Worm (Caenorhabditis elegans) whole organism, L4 larva: Measurements from ENCODE around the gene F34H10.3.
"Not testable (repeated sequence)": the region's sequence is repeated elsewhere in the genome, so short reads cannot be mapped to it uniquely, and the experiment has no call there.

Experiments used
- D1046.2 ChIP-seq: fragments of 200-800 bp; sonication (Bioruptor generic); IDR thresholded peaks from 2 replicates; pipeline ENCODE4 v1.3.6; 2022; ENCODE audit warnings: missing genetic modification characterization, missing compliant biosample characterization
- F26F4.8 ChIP-seq: fragments of 200-800 bp; sonication (Bioruptor generic); conservative IDR thresholded peaks from 2 replicates; pipeline ENCODE4 v1.3.6; 2022; ENCODE audit warnings: missing genetic modification characterization, missing compliant biosample characterization
- ZK337.2 ChIP-seq: fragments of 200-800 bp; sonication (Bioruptor generic); IDR thresholded peaks from 2 replicates; pipeline ENCODE4 v1.3.6; 2022; ENCODE audit warnings: missing genetic modification reagents, missing genetic modification characterization, missing compliant biosample characterization
- ZK546.5 ChIP-seq, 2 experiments: sonication (generic microtip); optimal IDR thresholded peaks; 2 replicates each; lab custom pipeline; 2017; ENCODE audit warnings: missing biosample characterization in 2 of 2, missing genetic modification characterization in 2 of 2
- attf-4 ChIP-seq: sonication (generic microtip); optimal IDR thresholded peaks from 3 replicates; lab custom pipeline; 2017; ENCODE audit warnings: missing biosample characterization, missing genetic modification characterization
- ceh-20 ChIP-seq: fragments of 200-800 bp; sonication (Bioruptor generic); IDR thresholded peaks from 2 replicates; pipeline ENCODE4 v1.3.6; 2022; ENCODE audit warnings: missing genetic modification reagents, missing genetic modification characterization, missing compliant biosample characterization
- ceh-44 ChIP-seq: fragments of 200-800 bp; sonication (Bioruptor generic); IDR thresholded peaks from 2 replicates; pipeline ENCODE4 v1.3.6; 2022; ENCODE audit warnings: missing genetic modification reagents, missing genetic modification characterization, missing compliant biosample characterization
- ctbp-1 ChIP-seq: fragments of 200-800 bp; sonication (Bioruptor generic); IDR thresholded peaks from 2 replicates; pipeline ENCODE4 v1.3.6; 2022; ENCODE audit warnings: missing genetic modification reagents, missing genetic modification characterization, missing compliant biosample characterization
- daf-16 ChIP-seq, 3 experiments: sonication (generic microtip); optimal IDR thresholded peaks; 2 replicates each; lab custom pipeline; 2016 to 2017; ENCODE audit warnings: missing genetic modification characterization in 3 of 3, missing genetic modification reagents in 3 of 3, mild to moderate bottlenecking in 2 of 3, missing compliant biosample characterization in 2 of 3, missing biosample characterization in 1 of 3, moderate library complexity in 1 of 3
- daf-8 ChIP-seq: fragments of 200-800 bp; sonication (Bioruptor generic); IDR thresholded peaks from 2 replicates; pipeline ENCODE4 v1.3.6; 2022; ENCODE audit warnings: missing genetic modification characterization, missing compliant biosample characterization
- dmd-6 ChIP-seq: fragments of 200-800 bp; sonication (Bioruptor generic); IDR thresholded peaks from 2 replicates; pipeline ENCODE4 v1.3.6; 2022; ENCODE audit warnings: missing genetic modification reagents, missing genetic modification characterization, missing compliant biosample characterization
- dmd-8 ChIP-seq: fragments of 200-800 bp; sonication (Bioruptor generic); IDR thresholded peaks from 2 replicates; pipeline ENCODE4 v1.3.6; 2022; ENCODE audit warnings: missing genetic modification characterization, missing compliant biosample characterization
- dmd-9 ChIP-seq: fragments of 200-800 bp; sonication (Bioruptor generic); IDR thresholded peaks from 2 replicates; pipeline ENCODE4 v1.3.6; 2022; ENCODE audit warnings: missing genetic modification reagents, missing genetic modification characterization, missing compliant biosample characterization
- dpl-1 ChIP-seq: fragments of 150-350 bp; optimal IDR thresholded peaks from 2 replicates; lab custom pipeline; 2014; ENCODE audit warnings: missing biosample characterization, missing genetic modification reagents, missing genetic modification characterization
- duxl-1 ChIP-seq: sonication (generic microtip); optimal IDR thresholded peaks from 2 replicates; lab custom pipeline; 2016; ENCODE audit warnings: mild to moderate bottlenecking, missing genetic modification characterization, moderate library complexity, missing compliant biosample characterization; ENCODE audit not compliant: poor library complexity
- gei-8 ChIP-seq: fragments of 200-800 bp; sonication (Bioruptor generic); optimal IDR thresholded peaks from 2 replicates; lab custom pipeline; 2018; ENCODE audit warnings: mild to moderate bottlenecking, missing genetic modification characterization, missing compliant biosample characterization
- hlh-30 ChIP-seq: sonication (generic microtip); optimal IDR thresholded peaks from 2 replicates; lab custom pipeline; 2017; ENCODE audit warnings: antibody characterized with exemption, mild to moderate bottlenecking, missing genetic modification characterization, missing compliant biosample characterization; ENCODE audit not compliant: insufficient read depth
- hmg-1.1 ChIP-seq: fragments of 200-800 bp; sonication (Bioruptor generic); IDR thresholded peaks from 2 replicates; pipeline ENCODE4 v1.3.6; 2022; ENCODE audit warnings: missing genetic modification reagents, missing genetic modification characterization, missing compliant biosample characterization
- lin-1 ChIP-seq: fragments of 200-800 bp; sonication (Bioruptor generic); IDR thresholded peaks from 2 replicates; pipeline ENCODE4 v1.3.6; 2022; ENCODE audit warnings: missing genetic modification reagents, missing genetic modification characterization, missing compliant biosample characterization
- lin-13 ChIP-seq: fragments of 150-350 bp; optimal IDR thresholded peaks from 2 replicates; lab custom pipeline; 2014; ENCODE audit warnings: missing biosample characterization, missing genetic modification reagents, missing genetic modification characterization
- lir-3 ChIP-seq: sonication (generic microtip); optimal IDR thresholded peaks from 2 replicates; lab custom pipeline; 2016; ENCODE audit warnings: mild to moderate bottlenecking, missing genetic modification characterization, missing compliant biosample characterization
- mdt-29 ChIP-seq: fragments of 200-800 bp; sonication (Bioruptor generic); IDR thresholded peaks from 2 replicates; pipeline ENCODE4 v1.3.6; 2022; ENCODE audit warnings: missing genetic modification reagents, missing genetic modification characterization, missing compliant biosample characterization
- mxl-3 ChIP-seq: fragments of 200-800 bp; sonication (Bioruptor generic); optimal IDR thresholded peaks from 2 replicates; lab custom pipeline; 2018; ENCODE audit warnings: mild to moderate bottlenecking, missing genetic modification characterization, missing compliant biosample characterization
- nhr-10 ChIP-seq: fragments of 150-350 bp; optimal IDR thresholded peaks from 2 replicates; lab custom pipeline; 2014; ENCODE audit warnings: missing biosample characterization, missing genetic modification characterization
- nhr-25 ChIP-seq: sonication (generic microtip); optimal IDR thresholded peaks from 2 replicates; lab custom pipeline; 2017; ENCODE audit warnings: missing genetic modification characterization, mild to moderate bottlenecking, missing compliant biosample characterization, antibody characterized with exemption, moderate library complexity, borderline replicate concordance; ENCODE audit not compliant: insufficient read depth
- nhr-28 ChIP-seq: fragments of 150-350 bp; optimal IDR thresholded peaks from 2 replicates; lab custom pipeline; 2014; ENCODE audit warnings: missing biosample characterization, missing genetic modification characterization
- nhr-41 ChIP-seq: fragments of 200-800 bp; sonication (Bioruptor generic); IDR thresholded peaks from 2 replicates; pipeline ENCODE4 v1.3.6; 2022; ENCODE audit warnings: missing genetic modification reagents, missing genetic modification characterization, missing compliant biosample characterization
- nhr-48 ChIP-seq: sonication (generic microtip); optimal IDR thresholded peaks from 2 replicates; lab custom pipeline; 2016; ENCODE audit warnings: mild to moderate bottlenecking, missing genetic modification characterization, missing compliant biosample characterization
- pha-4 ChIP-seq, 2 experiments: fragments of 150-350 bp in 1 of 2; fragments of 200-800 bp in 1 of 2; sonication (Bioruptor generic) in 1 of 2; IDR thresholded peaks in 1 of 2; optimal IDR thresholded peaks in 1 of 2; 2 replicates each; pipeline versions ENCODE4 v1.3.6 to Lab custom; 2014 to 2022; ENCODE audit warnings: missing genetic modification characterization in 2 of 2, missing genetic modification reagents in 2 of 2, missing biosample characterization in 1 of 2, missing compliant biosample characterization in 1 of 2
- php-3 ChIP-seq: fragments of 200-800 bp; sonication (Bioruptor generic); IDR thresholded peaks from 2 replicates; pipeline ENCODE4 v1.3.6; 2022; ENCODE audit warnings: missing genetic modification reagents, missing genetic modification characterization, missing compliant biosample characterization
- rbr-2 ChIP-seq: sonication (generic microtip); optimal IDR thresholded peaks from 2 replicates; lab custom pipeline; 2016; ENCODE audit warnings: missing genotype, missing genetic modification characterization, missing compliant biosample characterization
- saeg-2 ChIP-seq: fragments of 200-800 bp; sonication (Bioruptor generic); IDR thresholded peaks from 2 replicates; pipeline ENCODE4 v1.3.6; 2022; ENCODE audit warnings: missing genetic modification reagents, missing genetic modification characterization, missing compliant biosample characterization
- sdz-12 ChIP-seq: fragments of 200-800 bp; sonication (Bioruptor generic); optimal IDR thresholded peaks from 2 replicates; lab custom pipeline; 2018; ENCODE audit warnings: mild to moderate bottlenecking, missing genetic modification characterization, missing compliant biosample characterization
- spr-1 ChIP-seq: sonication (generic microtip); optimal IDR thresholded peaks from 2 replicates; lab custom pipeline; 2016; ENCODE audit warnings: mild to moderate bottlenecking, missing genetic modification characterization, missing compliant biosample characterization
- tag-97 ChIP-seq: fragments of 200-800 bp; sonication (Bioruptor generic); IDR thresholded peaks from 2 replicates; pipeline ENCODE4 v1.3.6; 2022; ENCODE audit warnings: missing genetic modification characterization, missing compliant biosample characterization
- unc-130 ChIP-seq: sonication (generic microtip); optimal IDR thresholded peaks from 2 replicates; lab custom pipeline; 2016; ENCODE audit warnings: missing genetic modification reagents, missing genetic modification characterization, missing compliant biosample characterization
- vab-7 ChIP-seq: fragments of 200-800 bp; sonication (Bioruptor generic); IDR thresholded peaks from 2 replicates; pipeline ENCODE4 v1.3.6; 2022; ENCODE audit warnings: missing genetic modification reagents, missing genetic modification characterization, missing compliant biosample characterization
- zag-1 ChIP-seq: fragments of 150-350 bp; optimal IDR thresholded peaks from 2 replicates; lab custom pipeline; 2014; ENCODE audit warnings: missing biosample characterization, missing genetic modification characterization
- zip-11 ChIP-seq: fragments of 200-800 bp; sonication (Bioruptor generic); IDR thresholded peaks from 2 replicates; pipeline ENCODE4 v1.3.6; 2022; ENCODE audit warnings: missing genetic modification characterization, missing compliant biosample characterization
- zip-2 ChIP-seq: fragments of 150-350 bp; optimal IDR thresholded peaks from 2 replicates; lab custom pipeline; 2014; ENCODE audit warnings: missing biosample characterization, missing genetic modification characterization

Gene F34H10.3

ce11 chrX:9629552-9629951 is 5.3 kb downstream of the F34H10.3 start:
- TF ChIP-seq nhr-10 (no peak), zip-11 (GFP tag; lab: Robert Waterston, UW) (no peak), unc-130 (GFP tag; lab: Kevin White, UChicago) (no peak), sdz-12 (GFP tag; lab: Kevin White, UChicago) (no peak), hmg-1.1 (GFP tag; lab: Robert Waterston, UW) (no peak), ZK337.2 (GFP tag; lab: Robert Waterston, UW) (no peak), daf-16 (GFP tag; optimal IDR thresholded peaks at IDR 0.05; lab: Kevin White, UChicago) (no peak), daf-16 (tag; optimal IDR thresholded peaks at IDR 0.05; lab: Kevin White, UChicago) (no peak), mxl-3 (GFP tag; lab: Kevin White, UChicago) (no peak)

ce11 chrX:9627164-9627563 is 7.7 kb downstream of the F34H10.3 start:
- TF ChIP-seq tag-97 (0 out of 2 replicates have a peak, but pooled peaks have one; percentile 19), mdt-29 (0 out of 2 replicates have a peak, but pooled peaks have one; percentile 18), dmd-6 (GFP tag; lab: Robert Waterston, UW) (0 out of 2 replicates have a peak, but pooled peaks have one; percentile 17), php-3 (GFP tag; lab: Robert Waterston, UW) (peak; percentile 53; the same call in 1 of the 2 replicates), dmd-9 (GFP tag; lab: Robert Waterston, UW) (peak; percentile 73; the same call in 1 of the 2 replicates), dmd-8 (GFP tag; lab: Robert Waterston, UW) (peak; percentile 66; the same call in 1 of the 2 replicates), vab-7 (GFP tag; lab: Robert Waterston, UW) (0 out of 2 replicates have a peak, but pooled peaks have one; percentile 9)

- TF ChIP-seq php-3 (GFP tag; lab: Robert Waterston, UW); ctbp-1; daf-8 (GFP tag; lab: Robert Waterston, UW): not testable (repeated sequence)
These were observed 9.0 kb downstream of the F34H10.3 start, which contains the start of gene F34H10.1 for ce11 chrX:9625824-9626223. F34H10.1 (plus strand) TSS chrX:9626124.

ce11 chrX:9622609-9623008 is 12.2 kb downstream of the F34H10.3 start:
- TF ChIP-seq hlh-30 (tag; lab: Kevin White, UChicago): peak; percentile 41
- TF ChIP-seq vab-7 (GFP tag; lab: Robert Waterston, UW): peak; percentile 82
- peak; percentile 3 for TF ChIP-seq gei-8 (GFP tag; lab: Kevin White, UChicago)
- TF ChIP-seq dpl-1 (GFP tag; lab: Kevin White, UChicago): no peak
- TF ChIP-seq ZK546.5 (tag; optimal IDR thresholded peaks at IDR 0.05; lab: Kevin White, UChicago): no peak
- TF ChIP-seq dmd-9 (GFP tag; lab: Robert Waterston, UW): 0 out of 2 replicates have a peak, but pooled peaks have one; percentile 35
- TF ChIP-seq F26F4.8: 0 out of 2 replicates have a peak, but pooled peaks have one; percentile 47
- no peak for TF ChIP-seq tag-97
- TF ChIP-seq hmg-1.1 (GFP tag; lab: Robert Waterston, UW): peak; percentile 51
- no peak for TF ChIP-seq nhr-28 (tag; lab: Kevin White, UChicago)
- peak; percentile 59 for TF ChIP-seq lir-3 (tag; lab: Kevin White, UChicago)
- TF ChIP-seq lin-13 (GFP tag; lab: Kevin White, UChicago): peak; percentile 31
- peak; percentile 67; the same call in 1 of the 2 replicates for TF ChIP-seq dmd-8 (GFP tag; lab: Robert Waterston, UW)
- TF ChIP-seq unc-130 (GFP tag; lab: Kevin White, UChicago): peak; percentile 29
- no peak for TF ChIP-seq zag-1 (tag; lab: Kevin White, UChicago)
- TF ChIP-seq nhr-48: peak; percentile 35
- TF ChIP-seq nhr-25 (tag; lab: Kevin White, UChicago): peak; percentile 20
- TF ChIP-seq ceh-20: no peak
- no peak for TF ChIP-seq sdz-12 (GFP tag; lab: Kevin White, UChicago)
- TF ChIP-seq pha-4 (GFP tag; IDR thresholded peaks at IDR 0.05; lab: Robert Waterston, UW): peak; percentile 85
- no peak for TF ChIP-seq pha-4 (tag; optimal IDR thresholded peaks at IDR 0.05; lab: Kevin White, UChicago)
- no peak; the same call in 1 of the 2 replicates for TF ChIP-seq D1046.2
- TF ChIP-seq ceh-44: 0 out of 2 replicates have a peak, but pooled peaks have one; percentile 20
- peak; percentile 61 for TF ChIP-seq zip-2 (tag; lab: Kevin White, UChicago)
- peak; percentile 44 for TF ChIP-seq rbr-2 (tag; lab: Kevin White, UChicago)
- TF ChIP-seq lin-1 (GFP tag; lab: Robert Waterston, UW): peak; percentile 41; the same call in 1 of the 2 replicates
- TF ChIP-seq spr-1: peak; percentile 14
- TF ChIP-seq nhr-10: no peak
- peak; percentile 66 for TF ChIP-seq duxl-1 (tag; lab: Kevin White, UChicago)
- TF ChIP-seq attf-4 (tag; lab: Kevin White, UChicago): no peak
- TF ChIP-seq nhr-41 (GFP tag; lab: Robert Waterston, UW): no peak
- TF ChIP-seq mdt-29: peak; percentile 57; the same call in 1 of the 2 replicates
- TF ChIP-seq saeg-2 (GFP tag; lab: Robert Waterston, UW): 0 out of 2 replicates have a peak, but pooled peaks have one; percentile 32
- peak; percentile 36 for TF ChIP-seq mxl-3 (GFP tag; lab: Kevin White, UChicago)
